Fruit fly (Drosophila melanogaster): ENCODE results near the gene tHMG2.

DNA sequence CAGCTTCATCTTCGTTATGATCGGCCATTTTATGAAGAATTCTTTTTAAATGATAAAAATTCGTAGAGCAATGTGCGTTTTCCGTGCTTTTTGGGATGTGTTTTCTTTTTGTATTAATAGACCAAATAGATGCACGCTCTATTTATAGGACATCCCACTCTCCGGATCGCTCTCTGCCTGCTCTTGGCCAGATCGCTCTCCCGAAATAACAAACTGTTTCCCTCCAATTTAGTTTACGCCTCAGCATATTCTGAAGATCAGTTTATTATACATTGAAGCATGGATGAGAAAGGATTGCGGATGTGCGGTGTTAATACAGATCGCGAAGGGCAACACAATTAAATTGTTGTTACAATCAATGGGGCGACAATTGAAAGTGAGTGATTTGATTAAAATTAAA, 3.9 kb upstream of the tHMG2 start, which contains the start of gene CG5376:
- TF ChIP-seq psq (optimal IDR thresholded peaks at IDR 0.05), result no peak
- no peak for TF ChIP-seq h (optimal IDR thresholded peaks at IDR 0.05)
- TF ChIP-seq insv (optimal IDR thresholded peaks at IDR 0.05), result no peak
- TF ChIP-seq ttk (optimal IDR thresholded peaks at IDR 0.05), result no peak
- TF ChIP-seq Myc (optimal IDR thresholded peaks at IDR 0.05), result no peak
- no peak for TF ChIP-seq Sin3A (optimal IDR thresholded peaks at IDR 0.05)
